Worm (Caenorhabditis elegans): ENCODE measurements around the gene btb-20.

- TF ChIP-seq skn-1 (tag; optimal IDR thresholded peaks at IDR 0.05) = no peak
- no peak for TF ChIP-seq aly-2 (tag; optimal IDR thresholded peaks at IDR 0.05)
- no peak for TF ChIP-seq snpc-4 (tag; optimal IDR thresholded peaks at IDR 0.05)
- no peak for TF ChIP-seq nhr-77 (tag; optimal IDR thresholded peaks at IDR 0.05)
- TF ChIP-seq dmd-4 (tag; optimal IDR thresholded peaks at IDR 0.05) = no peak
- TF ChIP-seq elt-3 (tag; optimal IDR thresholded peaks at IDR 0.05) = no peak
- TF ChIP-seq egl-27 (tag; optimal IDR thresholded peaks at IDR 0.05) = no peak
- TF ChIP-seq nhr-12 (tag; optimal IDR thresholded peaks at IDR 0.05) = no peak
- TF ChIP-seq mab-5 (tag; optimal IDR thresholded peaks at IDR 0.05) = no peak
- no peak for TF ChIP-seq ceh-82 (tag; optimal IDR thresholded peaks at IDR 0.05)
- no peak for TF ChIP-seq mdl-1 (tag; optimal IDR thresholded peaks at IDR 0.05)
- no peak for TF ChIP-seq nhr-237 (tag; optimal IDR thresholded peaks at IDR 0.05)
- no peak for TF ChIP-seq ztf-4 (tag; optimal IDR thresholded peaks at IDR 0.05)
- no peak for TF ChIP-seq nhr-11 (tag; optimal IDR thresholded peaks at IDR 0.05)
Measured at ce11 chrII:14515017-14515416, 8.3 kb downstream of the btb-20 start, which contains the start of gene K10H10.9.

Measured in whole organism, L2 larva.